Worm (Caenorhabditis elegans): ENCODE results near the gene W10G6.6.
A peak's percentile ranks its signal among the peaks of the same experiment; 100 is the strongest.

The W10G6.6 gene

ce11 chrX:16275255-16275813 lies 24.8 kb upstream of the W10G6.6 start, which contains the start of gene sdc-1 (continued):
- TF ChIP-seq zfh-2 (GFP tag; conservative IDR thresholded peaks at IDR 0.05) (peak; percentile 54; the same call in 1 of the 2 replicates), F39B2.1 (GFP tag; IDR thresholded peaks at IDR 0.05) (no peak), D2030.7 (GFP tag; IDR thresholded peaks at IDR 0.05) (no peak), ceh-27 (GFP tag; optimal IDR thresholded peaks at IDR 0.05) (peak; percentile 45), K12H6.12 (tag; optimal IDR thresholded peaks at IDR 0.05) (no peak), snpc-1.1 (tag; optimal IDR thresholded peaks at IDR 0.05; ENCODE audit: insufficient read depth) (no peak), snpc-4 (GFP tag; optimal IDR thresholded peaks at IDR 0.05) (no peak), snpc-4 (tag; optimal IDR thresholded peaks at IDR 0.05) (peak in 1 of 4 experiments; percentile 32), nhr-120 (GFP tag; IDR thresholded peaks at IDR 0.05) (no peak), somi-1 (GFP tag; optimal IDR thresholded peaks at IDR 0.05) (no peak), aptf-2 (GFP tag; conservative IDR thresholded peaks at IDR 0.05) (no peak), Y67H2A.10 (GFP tag; conservative IDR thresholded peaks at IDR 0.05) (no peak), madf-8 (GFP tag; conservative IDR thresholded peaks at IDR 0.05) (0 out of 2 replicates have a peak, but pooled peaks have one; percentile 5), Y53F4B.3 (GFP tag; IDR thresholded peaks at IDR 0.05) (no peak), B0336.3 (GFP tag; IDR thresholded peaks at IDR 0.05) (0 out of 2 replicates have a peak, but pooled peaks have one; percentile 20), unc-62 (GFP tag; optimal IDR thresholded peaks at IDR 0.05) (no peak), lsl-1 (GFP tag; optimal IDR thresholded peaks at IDR 0.05) (no peak), Y95B8A.8 (GFP tag; IDR thresholded peaks at IDR 0.05) (no peak), sptf-2 (GFP tag; optimal IDR thresholded peaks at IDR 0.05) (no peak), snpc-3.4 (tag; optimal IDR thresholded peaks at IDR 0.05) (no peak), athp-1 (tag; optimal IDR thresholded peaks at IDR 0.05) (no peak), B0019.2 (GFP tag; conservative IDR thresholded peaks at IDR 0.05) (no peak), mcd-1 (GFP tag; IDR thresholded peaks at IDR 0.05) (no peak; the same call in 1 of the 2 replicates), dpl-1 (GFP tag; optimal IDR thresholded peaks at IDR 0.05) (no peak)

ce11 chrX:16271147-16271546 lies 20.6 kb upstream of the W10G6.6 start:
- peak; percentile 64 for TF ChIP-seq mes-4 (tag; optimal IDR thresholded peaks at IDR 0.05)
- TF ChIP-seq Y53F4B.3 (GFP tag; IDR thresholded peaks at IDR 0.05) = peak; percentile 70
- peak; percentile 79; the same call in 1 of the 2 replicates for TF ChIP-seq cebp-2 (GFP tag; IDR thresholded peaks at IDR 0.05)
- TF ChIP-seq F37B4.10 (GFP tag; IDR thresholded peaks at IDR 0.05) = no peak
- TF ChIP-seq sea-2 (GFP tag; IDR thresholded peaks at IDR 0.05) = no peak
- peak; percentile 31; the same call in 1 of the 2 replicates for TF ChIP-seq attf-6 (GFP tag; IDR thresholded peaks at IDR 0.05)
- no peak for TF ChIP-seq tlf-1 (GFP tag; optimal IDR thresholded peaks at IDR 0.05)
- TF ChIP-seq attf-5 (GFP tag; optimal IDR thresholded peaks at IDR 0.05) = no peak
- no peak for TF ChIP-seq dpl-1 (GFP tag; optimal IDR thresholded peaks at IDR 0.05)
- TF ChIP-seq egl-44 (GFP tag; IDR thresholded peaks at IDR 0.05) = no peak
- TF ChIP-seq B0261.1 (tag; optimal IDR thresholded peaks at IDR 0.05) = peak; percentile 88
- no peak for TF ChIP-seq K12H6.12 (tag; optimal IDR thresholded peaks at IDR 0.05)
- no peak for TF ChIP-seq cebp-1 (GFP tag; IDR thresholded peaks at IDR 0.05)
- TF ChIP-seq cebp-1 (tag; optimal IDR thresholded peaks at IDR 0.05) = no peak
- no peak for TF ChIP-seq ceh-79 (tag; optimal IDR thresholded peaks at IDR 0.05)
- TF ChIP-seq nhr-120 (GFP tag; IDR thresholded peaks at IDR 0.05) = no peak
- TF ChIP-seq hmg-1.2 (GFP tag; IDR thresholded peaks at IDR 0.05) = peak; percentile 74
- no peak for TF ChIP-seq let-526 (GFP tag; IDR thresholded peaks at IDR 0.05)
- TF ChIP-seq pha-4 (tag; optimal IDR thresholded peaks at IDR 0.05) = no peak
- TF ChIP-seq lsl-1 (GFP tag; optimal IDR thresholded peaks at IDR 0.05) = no peak
- TF ChIP-seq repo-1 (tag; optimal IDR thresholded peaks at IDR 0.05) = no peak
- TF ChIP-seq unc-130 (GFP tag; optimal IDR thresholded peaks at IDR 0.05) = peak; percentile 16
- no peak for TF ChIP-seq hlh-12 (tag; optimal IDR thresholded peaks at IDR 0.05)
- peak; percentile 24; the same call in 1 of the 2 replicates for TF ChIP-seq ceh-100 (GFP tag; IDR thresholded peaks at IDR 0.05)
- TF ChIP-seq him-1 (tag; optimal IDR thresholded peaks at IDR 0.05) = peak; percentile 69
- no peak for TF ChIP-seq C06A6.2 (GFP tag; conservative IDR thresholded peaks at IDR 0.05)
- TF ChIP-seq F49E8.2 (tag; optimal IDR thresholded peaks at IDR 0.05; ENCODE audit: insufficient read depth) = no peak
- no peak for TF ChIP-seq C17E4.6 (GFP tag; IDR thresholded peaks at IDR 0.05)
- TF ChIP-seq B0019.2 (GFP tag; conservative IDR thresholded peaks at IDR 0.05) = no peak
- TF ChIP-seq T07F8.4 (tag; optimal IDR thresholded peaks at IDR 0.05) = peak; percentile 50
